Worm (Caenorhabditis elegans) whole organism, dauer: ENCODE results near the gene C52E2.4.

ENCODE experiments used
- unc-62 ChIP-seq: sonication (generic microtip); optimal IDR thresholded peaks from 2 replicates; lab custom pipeline; 2017; ENCODE audit warnings: missing biosample characterization, missing genetic modification reagents, missing genetic modification characterization

Gene C52E2.4

DNA sequence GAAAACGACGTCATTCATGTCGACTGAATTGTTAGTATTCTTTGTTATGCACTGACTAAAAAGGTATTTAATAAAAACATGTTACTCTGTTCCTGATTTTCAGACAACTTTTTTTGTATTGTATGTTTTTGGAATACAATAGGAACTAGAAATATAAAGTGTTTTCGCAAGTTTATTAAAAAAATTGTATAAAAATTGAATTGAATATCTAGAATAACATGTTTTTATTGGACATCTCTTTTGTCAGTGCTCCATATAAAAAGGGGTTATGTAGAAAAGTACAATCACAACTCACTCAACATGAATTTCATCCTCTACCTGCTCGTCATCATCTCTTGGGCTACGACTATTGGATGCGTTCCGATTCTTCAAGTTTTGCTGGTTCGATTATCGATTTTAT is 52.3 kb downstream of the C52E2.4 start, which contains the start of gene C46F9.5:
Gene C46F9.5 (plus strand): TSS at position 301 of the 400 bp plus-strand sequence.
- no peak for TF ChIP-seq unc-62 (GFP tag; lab: Kevin White, UChicago)

DNA sequence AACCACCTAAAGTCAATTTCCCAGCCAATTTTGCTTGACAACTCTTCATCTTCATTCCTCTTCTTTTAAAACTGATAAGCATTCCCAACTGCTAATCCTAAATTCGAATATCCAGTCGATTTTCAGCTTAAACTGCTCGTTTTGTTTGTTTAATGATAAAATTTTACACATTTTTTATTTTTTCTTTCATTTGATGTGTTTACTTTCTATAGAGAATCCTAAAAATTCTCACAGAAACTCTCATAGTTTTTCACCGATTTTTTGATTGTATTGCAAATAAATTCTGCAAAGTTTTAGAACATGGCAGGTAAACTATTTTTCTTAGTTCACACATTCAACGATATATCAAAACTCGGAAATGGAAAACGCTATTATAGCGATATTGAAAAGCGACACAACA is 52.8 kb downstream of the C52E2.4 start, which contains the start of gene math-25:
Gene math-25 (plus strand): TSS at position 301 of the 400 bp plus-strand sequence.
- no peak for TF ChIP-seq unc-62 (GFP tag; lab: Kevin White, UChicago)
